Worm (Caenorhabditis elegans): ENCODE measurements around the gene ZK1098.9.

ZK1098.9 gene

ce11 chrIII:9509764-9510370 lies 34.4 kb upstream of the ZK1098.9 start:
- TF ChIP-seq tra-4 (tag; optimal IDR thresholded peaks at IDR 0.05): no peak
- TF ChIP-seq hmg-4 (GFP tag; optimal IDR thresholded peaks at IDR 0.05): no peak

- TF ChIP-seq ama-1 (optimal IDR thresholded peaks at IDR 0.05): no peak
- TF ChIP-seq hmg-4 (GFP tag; optimal IDR thresholded peaks at IDR 0.05): no peak
- TF ChIP-seq tra-4 (tag; optimal IDR thresholded peaks at IDR 0.05): no peak
- no peak for TF ChIP-seq ceh-36 (tag; optimal IDR thresholded peaks at IDR 0.05)
- no peak for TF ChIP-seq pes-1 (GFP tag; IDR thresholded peaks at IDR 0.05)
- TF ChIP-seq ceh-13 (GFP tag; optimal IDR thresholded peaks at IDR 0.05): no peak
- no peak for TF ChIP-seq aly-1 (tag; optimal IDR thresholded peaks at IDR 0.05)
- TF ChIP-seq B0310.2 (tag; optimal IDR thresholded peaks at IDR 0.05): no peak
- TF ChIP-seq tbx-37 (GFP tag; conservative IDR thresholded peaks at IDR 0.05): no peak
- no peak for TF ChIP-seq hmbx-1 (tag; optimal IDR thresholded peaks at IDR 0.05)
- no peak for TF ChIP-seq scrt-1 (GFP tag; IDR thresholded peaks at IDR 0.05)
- no peak for TF ChIP-seq tbx-11 (GFP tag; IDR thresholded peaks at IDR 0.05)
- no peak for TF ChIP-seq hnd-1 (tag; optimal IDR thresholded peaks at IDR 0.05)
- TF ChIP-seq sea-1 (GFP tag; conservative IDR thresholded peaks at IDR 0.05): no peak
- no peak for TF ChIP-seq F13C5.2 (tag; optimal IDR thresholded peaks at IDR 0.05)
- no peak for TF ChIP-seq flt-1 (GFP tag; IDR thresholded peaks at IDR 0.05)
- TF ChIP-seq ets-7 (tag; optimal IDR thresholded peaks at IDR 0.05): no peak
These were observed 33.1 kb upstream of the ZK1098.9 start, which contains the start of gene F55H2.5 for ce11 chrIII:9511055-9511520. F55H2.5 (plus strand) TSS chrIII:9511470.

- TF ChIP-seq ceh-36 (tag; optimal IDR thresholded peaks at IDR 0.05) (no peak), ets-7 (tag; optimal IDR thresholded peaks at IDR 0.05) (no peak), ceh-13 (GFP tag; optimal IDR thresholded peaks at IDR 0.05) (no peak), pes-1 (GFP tag; IDR thresholded peaks at IDR 0.05) (no peak), F13C5.2 (tag; optimal IDR thresholded peaks at IDR 0.05) (no peak), tra-4 (tag; optimal IDR thresholded peaks at IDR 0.05) (no peak), sea-1 (GFP tag; conservative IDR thresholded peaks at IDR 0.05) (no peak), scrt-1 (GFP tag; IDR thresholded peaks at IDR 0.05) (no peak), tbx-37 (GFP tag; conservative IDR thresholded peaks at IDR 0.05) (no peak), B0310.2 (tag; optimal IDR thresholded peaks at IDR 0.05) (no peak), flt-1 (GFP tag; IDR thresholded peaks at IDR 0.05) (no peak), aly-1 (tag; optimal IDR thresholded peaks at IDR 0.05) (no peak), hmbx-1 (tag; optimal IDR thresholded peaks at IDR 0.05) (no peak), hmg-4 (GFP tag; optimal IDR thresholded peaks at IDR 0.05) (no peak), ama-1 (optimal IDR thresholded peaks at IDR 0.05) (no peak), tbx-11 (GFP tag; IDR thresholded peaks at IDR 0.05) (no peak), hnd-1 (tag; optimal IDR thresholded peaks at IDR 0.05) (no peak)
These were observed 32.6 kb upstream of the ZK1098.9 start for ce11 chrIII:9511660-9512059.

DNA sequence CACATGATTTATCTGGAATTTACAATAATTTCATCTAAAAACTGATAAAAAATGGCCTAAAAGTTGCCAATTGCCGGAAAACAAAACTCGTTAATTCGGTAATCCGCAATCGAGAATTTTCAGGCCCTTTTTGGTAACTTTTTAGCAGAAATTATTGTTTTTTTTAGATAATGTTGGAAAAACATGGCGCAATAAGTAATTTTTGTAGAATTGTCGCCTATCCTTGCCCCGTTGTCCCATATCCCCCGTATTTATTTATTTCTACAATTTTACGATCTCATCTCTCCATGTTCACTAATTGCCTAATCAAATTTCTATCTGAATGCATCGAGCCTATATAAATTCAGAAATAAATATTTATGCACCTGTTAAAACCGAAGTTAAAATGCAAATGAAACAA lies 31.2 kb upstream of the ZK1098.9 start:
- TF ChIP-seq F13C5.2 (tag; optimal IDR thresholded peaks at IDR 0.05) (no peak), aly-1 (tag; optimal IDR thresholded peaks at IDR 0.05) (no peak), tbx-11 (GFP tag; IDR thresholded peaks at IDR 0.05) (no peak), sea-1 (GFP tag; conservative IDR thresholded peaks at IDR 0.05) (no peak), hmbx-1 (tag; optimal IDR thresholded peaks at IDR 0.05) (no peak), scrt-1 (GFP tag; IDR thresholded peaks at IDR 0.05) (no peak), tra-4 (tag; optimal IDR thresholded peaks at IDR 0.05) (no peak), hnd-1 (tag; optimal IDR thresholded peaks at IDR 0.05) (no peak), ceh-13 (GFP tag; optimal IDR thresholded peaks at IDR 0.05) (no peak), hmg-4 (GFP tag; optimal IDR thresholded peaks at IDR 0.05) (no peak), pes-1 (GFP tag; IDR thresholded peaks at IDR 0.05) (no peak), ama-1 (optimal IDR thresholded peaks at IDR 0.05) (no peak), B0310.2 (tag; optimal IDR thresholded peaks at IDR 0.05) (no peak), ceh-36 (tag; optimal IDR thresholded peaks at IDR 0.05) (no peak), flt-1 (GFP tag; IDR thresholded peaks at IDR 0.05) (no peak), tbx-37 (GFP tag; conservative IDR thresholded peaks at IDR 0.05) (no peak)

- TF ChIP-seq ets-7 (tag; optimal IDR thresholded peaks at IDR 0.05) (no peak), F13C5.2 (tag; optimal IDR thresholded peaks at IDR 0.05) (no peak), ama-1 (optimal IDR thresholded peaks at IDR 0.05) (no peak), flt-1 (GFP tag; IDR thresholded peaks at IDR 0.05) (no peak), tbx-11 (GFP tag; IDR thresholded peaks at IDR 0.05) (no peak), aly-1 (tag; optimal IDR thresholded peaks at IDR 0.05) (no peak), scrt-1 (GFP tag; IDR thresholded peaks at IDR 0.05) (no peak), sea-1 (GFP tag; conservative IDR thresholded peaks at IDR 0.05) (no peak), B0310.2 (tag; optimal IDR thresholded peaks at IDR 0.05) (no peak), hnd-1 (tag; optimal IDR thresholded peaks at IDR 0.05) (no peak), tra-4 (tag; optimal IDR thresholded peaks at IDR 0.05) (no peak), tbx-37 (GFP tag; conservative IDR thresholded peaks at IDR 0.05) (no peak), hmg-4 (GFP tag; optimal IDR thresholded peaks at IDR 0.05) (no peak), pes-1 (GFP tag; IDR thresholded peaks at IDR 0.05) (no peak), ceh-13 (GFP tag; optimal IDR thresholded peaks at IDR 0.05) (no peak), hmbx-1 (tag; optimal IDR thresholded peaks at IDR 0.05) (no peak), ceh-36 (tag; optimal IDR thresholded peaks at IDR 0.05) (no peak)
These were observed 30.7 kb upstream of the ZK1098.9 start, which contains the start of gene F55H2.8 for ce11 chrIII:9513569-9513968. F55H2.8 (plus strand) TSS chrIII:9513869.

- TF ChIP-seq tra-4 (tag; optimal IDR thresholded peaks at IDR 0.05) (no peak), pes-1 (GFP tag; IDR thresholded peaks at IDR 0.05) (no peak), B0310.2 (tag; optimal IDR thresholded peaks at IDR 0.05) (no peak), ets-7 (tag; optimal IDR thresholded peaks at IDR 0.05) (no peak), tbx-11 (GFP tag; IDR thresholded peaks at IDR 0.05) (no peak), ceh-36 (tag; optimal IDR thresholded peaks at IDR 0.05) (no peak), flt-1 (GFP tag; IDR thresholded peaks at IDR 0.05) (no peak), hnd-1 (tag; optimal IDR thresholded peaks at IDR 0.05) (no peak), ceh-13 (GFP tag; optimal IDR thresholded peaks at IDR 0.05) (no peak), aly-1 (tag; optimal IDR thresholded peaks at IDR 0.05) (no peak), ama-1 (optimal IDR thresholded peaks at IDR 0.05) (no peak), scrt-1 (GFP tag; IDR thresholded peaks at IDR 0.05) (no peak), hmg-4 (GFP tag; optimal IDR thresholded peaks at IDR 0.05) (no peak), F13C5.2 (tag; optimal IDR thresholded peaks at IDR 0.05) (no peak)
These were observed 28.1 kb upstream of the ZK1098.9 start, which contains the start of gene F55H2.7 for ce11 chrIII:9516148-9516547. F55H2.7 (minus strand) TSS chrIII:9516248.

Measured in whole organism, early embryonic.